Fruit fly (Drosophila melanogaster) whole organism, embryonic: Measurements from ENCODE around the gene CG5068.
A peak's percentile ranks its signal among the peaks of the same experiment; 100 is the strongest.

ENCODE experiments used
- CG10209 ChIP-seq: fragments of 200-800 bp; sonication (Bioruptor generic); optimal IDR thresholded peaks from 3 replicates; lab custom pipeline; 2017; ENCODE audit warnings: missing biosample characterization, mild to moderate bottlenecking, missing genetic modification characterization, missing genetic modification reagents
- CG11695 ChIP-seq: fragments of 200-800 bp; sonication (Bioruptor generic); IDR thresholded peaks from 3 replicates; pipeline ENCODE4 v1.3.6; 2022; ENCODE audit warnings: missing biosample characterization, missing genetic modification characterization
- CG12236 ChIP-seq: fragments of 200-800 bp; sonication (Bioruptor generic); optimal IDR thresholded peaks from 2 replicates; lab custom pipeline; 2016; ENCODE audit warnings: missing biosample characterization, missing genetic modification characterization
- CG13424 ChIP-seq: fragments of 200-800 bp; sonication (Bioruptor generic); optimal IDR thresholded peaks from 2 replicates; lab custom pipeline; 2019; ENCODE audit warnings: missing biosample characterization, mild to moderate bottlenecking, missing genetic modification characterization, moderate library complexity
- CG14667 ChIP-seq: fragments of 200-800 bp; sonication (Bioruptor generic); IDR thresholded peaks from 2 replicates; pipeline ENCODE4 v1.3.6; 2022; ENCODE audit warnings: missing biosample characterization, missing genetic modification characterization
- CG14710 ChIP-seq: fragments of 200-800 bp; sonication (Bioruptor generic); optimal IDR thresholded peaks from 3 replicates; lab custom pipeline; 2019; ENCODE audit warnings: missing biosample characterization, mild to moderate bottlenecking, missing genetic modification characterization, moderate library complexity
- CG15073 ChIP-seq: fragments of 200-800 bp; sonication (Bioruptor generic); optimal IDR thresholded peaks from 2 replicates; lab custom pipeline; 2016; ENCODE audit warnings: missing biosample characterization, missing genetic modification characterization
- CG1602 ChIP-seq: fragments of 200-800 bp; sonication (Bioruptor generic); optimal IDR thresholded peaks from 3 replicates; lab custom pipeline; 2016; ENCODE audit warnings: missing biosample characterization, missing genetic modification characterization
- CG30020 ChIP-seq: fragments of 200-800 bp; optimal IDR thresholded peaks from 2 replicates; lab custom pipeline; 2019; ENCODE audit warnings: missing biosample characterization, mild to moderate bottlenecking, missing genetic modification characterization, moderate library complexity
- CG6689 ChIP-seq: fragments of 200-800 bp; sonication (Bioruptor generic); IDR thresholded peaks from 2 replicates; pipeline ENCODE4 v1.3.6; 2022; ENCODE audit warnings: missing biosample characterization, missing genetic modification characterization
- CG8290 ChIP-seq, 3 experiments: fragments of 200-800 bp; sonication (Bioruptor generic); optimal IDR thresholded peaks; 2 replicates each; lab custom pipeline; 2016 to 2019; ENCODE audit warnings: missing biosample characterization in 3 of 3, missing genetic modification characterization in 3 of 3, mild to moderate bottlenecking in 2 of 3, moderate library complexity in 1 of 3
- CG8765 ChIP-seq: fragments of 200-800 bp; sonication (Bioruptor generic); IDR thresholded peaks from 2 replicates; pipeline ENCODE4 v1.3.6; 2022; ENCODE audit warnings: missing biosample characterization, missing genetic modification characterization
- CG9797 ChIP-seq: fragments of 200-800 bp; sonication (Bioruptor generic); optimal IDR thresholded peaks from 3 replicates; lab custom pipeline; 2018; ENCODE audit warnings: missing biosample characterization, mild to moderate bottlenecking, missing genetic modification characterization
- CoRest ChIP-seq: fragments of 200-800 bp; sonication (Bioruptor generic); optimal IDR thresholded peaks from 3 replicates; lab custom pipeline; 2018; ENCODE audit warnings: missing biosample characterization, mild to moderate bottlenecking, missing genetic modification characterization, moderate library complexity
- Dref ChIP-seq: fragments of 200-800 bp; sonication (Bioruptor generic); IDR thresholded peaks from 2 replicates; pipeline ENCODE4 v1.3.6; 2022; ENCODE audit warnings: missing biosample characterization, missing genetic modification characterization
- ERR ChIP-seq: fragments of 200-800 bp; sonication (Bioruptor generic); optimal IDR thresholded peaks from 2 replicates; lab custom pipeline; 2016; ENCODE audit warnings: missing biosample characterization, missing genetic modification characterization
- GATAe ChIP-seq: fragments of 200-800 bp; sonication (Bioruptor generic); conservative IDR thresholded peaks from 2 replicates; pipeline ENCODE4 v1.3.6; 2022; ENCODE audit warnings: missing biosample characterization, missing genetic modification characterization
- Gug ChIP-seq: fragments of 200-800 bp; sonication (Bioruptor generic); IDR thresholded peaks from 4 replicates; pipeline ENCODE4 v1.3.6; 2022; ENCODE audit warnings: missing biosample characterization, missing genetic modification characterization
- Jarid2 ChIP-seq: fragments of 200-800 bp; sonication (Bioruptor generic); optimal IDR thresholded peaks from 3 replicates; lab custom pipeline; 2017; ENCODE audit warnings: mild to moderate bottlenecking, missing biosample characterization, missing genetic modification reagents, missing genetic modification characterization
- NK7.1 ChIP-seq: fragments of 200-800 bp; sonication (Bioruptor generic); optimal IDR thresholded peaks from 3 replicates; lab custom pipeline; 2016; ENCODE audit warnings: missing biosample characterization, missing genetic modification characterization
- Optix ChIP-seq: fragments of 200-800 bp; sonication (Bioruptor generic); IDR thresholded peaks from 3 replicates; pipeline ENCODE4 v1.3.6; 2022; ENCODE audit warnings: missing biosample characterization, missing genetic modification characterization
- PHDP ChIP-seq: fragments of 200-800 bp; sonication (Bioruptor generic); optimal IDR thresholded peaks from 3 replicates; lab custom pipeline; 2018; ENCODE audit warnings: missing biosample characterization, mild to moderate bottlenecking, missing genetic modification characterization, moderate library complexity
- Six4 ChIP-seq: fragments of 200-800 bp; sonication (Bioruptor generic); optimal IDR thresholded peaks from 2 replicates; lab custom pipeline; 2016; ENCODE audit warnings: missing biosample characterization, missing genetic modification characterization
- Sry-δ ChIP-seq: fragments of 200-800 bp; sonication (Bioruptor generic); optimal IDR thresholded peaks from 2 replicates; lab custom pipeline; 2016; ENCODE audit warnings: missing biosample characterization, missing genetic modification characterization
- Ssrp ChIP-seq: fragments of 200-800 bp; sonication (Bioruptor generic); optimal IDR thresholded peaks from 2 replicates; lab custom pipeline; 2018; ENCODE audit warnings: missing biosample characterization, mild to moderate bottlenecking, missing genetic modification characterization, moderate library complexity
- Stat92E ChIP-seq, 3 experiments: fragments of >200 bp in 2 of 3; fragments of 200-800 bp in 1 of 3; sonication (Bioruptor generic) in 1 of 3; optimal IDR thresholded peaks; 2 replicates each; lab custom pipeline; 2017 to 2019; ENCODE audit warnings: missing biosample characterization in 3 of 3, missing genetic modification characterization in 3 of 3, mild to moderate bottlenecking in 1 of 3, moderate library complexity in 1 of 3
- aop ChIP-seq: fragments of 200-800 bp; sonication (Bioruptor generic); IDR thresholded peaks from 2 replicates; pipeline ENCODE4 v1.3.6; 2022; ENCODE audit warnings: missing biosample characterization, missing genetic modification characterization
- bowl ChIP-seq: fragments of 200-800 bp; sonication (Bioruptor generic); IDR thresholded peaks from 2 replicates; pipeline ENCODE4 v1.3.6; 2022; ENCODE audit warnings: missing biosample characterization, missing genetic modification characterization
- crp ChIP-seq, 2 experiments: fragments of 200-800 bp; sonication (Bioruptor generic); optimal IDR thresholded peaks; 2 replicates in 1 of 2; 3 replicates in 1 of 2; lab custom pipeline; 2017; ENCODE audit warnings: missing biosample characterization in 2 of 2, missing genetic modification characterization in 2 of 2, mild to moderate bottlenecking in 1 of 2, moderate library complexity in 1 of 2
- cwo ChIP-seq: fragments of 200-800 bp; sonication (Bioruptor generic); optimal IDR thresholded peaks from 3 replicates; lab custom pipeline; 2017; ENCODE audit warnings: missing biosample characterization, missing genetic modification characterization, mild to moderate bottlenecking, moderate library complexity, missing genetic modification reagents
- disco-r ChIP-seq: fragments of 200-800 bp; sonication (Bioruptor generic); optimal IDR thresholded peaks from 2 replicates; lab custom pipeline; 2016; ENCODE audit warnings: missing biosample characterization, missing genetic modification characterization
- eve ChIP-seq, 2 experiments: fragments of >200 bp; optimal IDR thresholded peaks; 2 replicates each; lab custom pipeline; 2017; ENCODE audit warnings: missing biosample characterization in 2 of 2, missing genetic modification characterization in 2 of 2
- ewg ChIP-seq: fragments of 200-800 bp; sonication (Bioruptor generic); optimal IDR thresholded peaks from 3 replicates; lab custom pipeline; 2017; ENCODE audit warnings: mild to moderate bottlenecking, missing biosample characterization, missing genetic modification reagents, missing genetic modification characterization
- gcm ChIP-seq: fragments of 200-800 bp; sonication (Bioruptor generic); optimal IDR thresholded peaks from 2 replicates; lab custom pipeline; 2019; ENCODE audit warnings: missing biosample characterization, mild to moderate bottlenecking, missing genetic modification characterization, moderate library complexity
- jing ChIP-seq: fragments of 200-800 bp; sonication (Bioruptor generic); optimal IDR thresholded peaks from 2 replicates; lab custom pipeline; 2018; ENCODE audit warnings: missing biosample characterization, mild to moderate bottlenecking, missing genetic modification characterization
- kah ChIP-seq: fragments of 200-800 bp; sonication (Bioruptor generic); optimal IDR thresholded peaks from 2 replicates; lab custom pipeline; 2018; ENCODE audit warnings: missing biosample characterization, mild to moderate bottlenecking, missing genetic modification characterization
- kni ChIP-seq: fragments of 200-800 bp; sonication (Bioruptor generic); optimal IDR thresholded peaks from 3 replicates; lab custom pipeline; 2017; ENCODE audit warnings: mild to moderate bottlenecking, missing biosample characterization, missing genetic modification reagents, missing genetic modification characterization
- lmd ChIP-seq: fragments of 200-800 bp; sonication (Bioruptor generic); IDR thresholded peaks from 2 replicates; pipeline ENCODE4 v1.3.6; 2022; ENCODE audit warnings: missing biosample characterization, missing genetic modification characterization
- mld ChIP-seq: fragments of 200-800 bp; sonication (Bioruptor generic); IDR thresholded peaks from 3 replicates; pipeline ENCODE4 v1.3.6; 2022; ENCODE audit warnings: missing biosample characterization, missing genetic modification characterization; ENCODE audit not compliant: partially characterized antibody
- pb ChIP-seq: fragments of 200-800 bp; sonication (Bioruptor generic); optimal IDR thresholded peaks from 3 replicates; lab custom pipeline; 2016; ENCODE audit warnings: missing biosample characterization, missing genetic modification characterization
- ro ChIP-seq: fragments of 200-800 bp; sonication (Bioruptor generic); IDR thresholded peaks from 2 replicates; pipeline ENCODE4 v1.3.6; 2022; ENCODE audit warnings: missing biosample characterization, missing genetic modification characterization
- run ChIP-seq: fragments of 200-800 bp; sonication (Bioruptor generic); optimal IDR thresholded peaks from 3 replicates; lab custom pipeline; 2018; ENCODE audit warnings: missing biosample characterization, mild to moderate bottlenecking, missing genetic modification characterization
- sens-2 ChIP-seq: fragments of 200-800 bp; sonication (Bioruptor generic); IDR thresholded peaks from 2 replicates; pipeline ENCODE4 v1.3.6; 2022; ENCODE audit warnings: missing biosample characterization, missing genetic modification characterization
- sisA ChIP-seq: fragments of 200-800 bp; sonication (Bioruptor generic); IDR thresholded peaks from 2 replicates; pipeline ENCODE4 v1.3.6; 2022; ENCODE audit warnings: missing biosample characterization, missing genetic modification characterization
- tgo ChIP-seq: fragments of 200-800 bp; sonication (Bioruptor generic); IDR thresholded peaks from 3 replicates; pipeline ENCODE4 v1.3.6; 2022; ENCODE audit warnings: missing biosample characterization, missing genetic modification characterization
- trh ChIP-seq: fragments of 200-800 bp; sonication (Bioruptor generic); optimal IDR thresholded peaks from 2 replicates; lab custom pipeline; 2016; ENCODE audit warnings: missing biosample characterization, missing genetic modification characterization
- vfl ChIP-seq: fragments of 200-800 bp; sonication (Bioruptor generic); optimal IDR thresholded peaks from 2 replicates; lab custom pipeline; 2016; ENCODE audit warnings: missing biosample characterization, missing genetic modification characterization
- z ChIP-seq: fragments of 200-800 bp; sonication (Bioruptor generic); IDR thresholded peaks from 3 replicates; pipeline ENCODE4 v1.3.6; 2022; ENCODE audit warnings: missing biosample characterization, missing genetic modification characterization
- zen ChIP-seq: fragments of 200-800 bp; sonication (Bioruptor generic); optimal IDR thresholded peaks from 3 replicates; lab custom pipeline; 2018; ENCODE audit warnings: missing biosample characterization, mild to moderate bottlenecking, missing genetic modification characterization, moderate library complexity
- zfh2 ChIP-seq: fragments of 200-800 bp; sonication (Bioruptor generic); optimal IDR thresholded peaks from 2 replicates; lab custom pipeline; 2016; ENCODE audit warnings: missing biosample characterization, missing genetic modification characterization

Gene CG5068

DNA sequence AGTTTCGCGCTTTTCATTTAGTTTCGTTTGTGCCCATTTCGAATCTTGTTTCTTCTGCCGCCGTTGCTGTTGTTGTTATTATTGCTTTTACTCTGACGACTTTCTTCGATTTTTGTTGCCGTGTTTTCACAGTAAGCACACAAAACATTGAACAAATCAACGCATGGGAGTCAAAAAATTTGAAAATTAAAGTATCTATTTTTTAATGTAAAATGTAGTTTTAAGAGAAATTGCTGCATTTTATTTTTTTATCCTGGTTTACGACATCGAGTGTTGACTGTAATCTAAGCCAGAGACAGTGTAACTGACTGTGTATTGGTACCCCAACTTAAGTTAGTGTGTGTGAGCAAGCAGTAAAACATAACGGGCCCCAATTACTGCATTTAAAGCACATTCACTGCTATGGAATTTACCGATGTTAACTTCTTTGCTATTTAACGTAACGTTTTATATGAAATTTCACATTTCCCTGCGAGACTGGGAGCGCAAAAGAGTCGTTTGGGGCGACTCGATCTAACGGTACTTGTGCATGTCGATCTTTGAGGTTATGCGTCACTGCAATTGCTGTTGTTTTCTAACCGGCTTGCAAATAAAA is 9.8 kb downstream of the CG5068 start (continued):
- no peak for TF ChIP-seq ERR (GFP tag; lab: Kevin White, UChicago)
- TF ChIP-seq eve (GFP tag; optimal IDR thresholded peaks at IDR 0.05; lab: Kevin White, UChicago): no peak
- no peak for TF ChIP-seq CG30020 (tag; lab: Kevin White, UChicago)
- peak; percentile 66 for TF ChIP-seq lmd (GFP tag; lab: Robert Waterston, UW)
- TF ChIP-seq Optix (GFP tag; lab: Robert Waterston, UW): 0 out of 3 replicates have a peak, but pooled peaks have one; percentile 25
- peak; percentile 72 for TF ChIP-seq Ssrp (tag; lab: Kevin White, UChicago)
- no peak for TF ChIP-seq crp (GFP tag; optimal IDR thresholded peaks at IDR 0.05; lab: Kevin White, UChicago)
- TF ChIP-seq CG8290 (GFP tag; optimal IDR thresholded peaks at IDR 0.05; lab: Kevin White, UChicago): no peak
- no peak for TF ChIP-seq CG8290 (tag; optimal IDR thresholded peaks at IDR 0.05; lab: Kevin White, UChicago)
- no peak for TF ChIP-seq gcm (GFP tag; lab: Kevin White, UChicago)
- TF ChIP-seq trh (GFP tag; lab: Kevin White, UChicago): no peak
- no peak for TF ChIP-seq Stat92E (GFP tag; optimal IDR thresholded peaks at IDR 0.05; lab: Kevin White, UChicago)
- TF ChIP-seq sisA (GFP tag; lab: Robert Waterston, UW): peak; percentile 79
- peak; percentile 61 for TF ChIP-seq zfh2 (GFP tag; lab: Kevin White, UChicago)
- no peak for TF ChIP-seq NK7.1 (GFP tag; lab: Kevin White, UChicago)
- no peak for TF ChIP-seq kni (GFP tag; lab: Kevin White, UChicago)
- TF ChIP-seq zen: peak; percentile 8
- TF ChIP-seq Dref (GFP tag; lab: Robert Waterston, UW): no peak
- no peak for TF ChIP-seq run (tag; lab: Kevin White, UChicago)
- TF ChIP-seq vfl: no peak
- peak; percentile 49 for TF ChIP-seq CG14710 (tag; lab: Kevin White, UChicago)
- TF ChIP-seq CG11695 (GFP tag; lab: Robert Waterston, UW): 0 out of 3 replicates have a peak, but pooled peaks have one; percentile 35
- peak; percentile 49 for TF ChIP-seq PHDP (tag; lab: Kevin White, UChicago)
- TF ChIP-seq disco-r: no peak
- no peak for TF ChIP-seq sens-2
- TF ChIP-seq mld (GFP tag; lab: Robert Waterston, UW): no peak
- TF ChIP-seq CG8765 (GFP tag; lab: Robert Waterston, UW): peak; percentile 63; the same call in 1 of the 2 replicates
- peak; percentile 61; the same call in 2 of the 3 replicates for TF ChIP-seq tgo (GFP tag; lab: Robert Waterston, UW)
- no peak for TF ChIP-seq Jarid2 (GFP tag; lab: Kevin White, UChicago)
- peak; percentile 45; the same call in 1 of the 2 replicates for TF ChIP-seq bowl
- TF ChIP-seq Sry-δ (GFP tag; lab: Kevin White, UChicago): no peak
- TF ChIP-seq Gug (GFP tag; lab: Robert Waterston, UW): peak; percentile 55; the same call in 2 of the 4 replicates
- no peak for TF ChIP-seq aop (GFP tag; lab: Robert Waterston, UW)
- peak; percentile 70 for TF ChIP-seq CG6689
- no peak for TF ChIP-seq ro (GFP tag; lab: Robert Waterston, UW)
- TF ChIP-seq CoRest (tag; lab: Kevin White, UChicago): no peak
- peak; percentile 34 for TF ChIP-seq CG10209 (GFP tag; lab: Kevin White, UChicago)
- no peak for TF ChIP-seq CG9797 (GFP tag; lab: Kevin White, UChicago)
- peak; percentile 63 for TF ChIP-seq CG1602 (GFP tag; lab: Kevin White, UChicago)
- TF ChIP-seq CG14667 (GFP tag; lab: Robert Waterston, UW): peak; percentile 61
- no peak for TF ChIP-seq kah (GFP tag; lab: Kevin White, UChicago)
- peak; percentile 49 for TF ChIP-seq Six4
- TF ChIP-seq GATAe (GFP tag; lab: Robert Waterston, UW): no peak
- peak; percentile 12 for TF ChIP-seq cwo (GFP tag; lab: Kevin White, UChicago)
- no peak for TF ChIP-seq pb
- peak; percentile 58 for TF ChIP-seq ewg (GFP tag; lab: Kevin White, UChicago)
- TF ChIP-seq CG12236 (GFP tag; lab: Kevin White, UChicago): no peak
- peak; percentile 50 for TF ChIP-seq jing (GFP tag; lab: Kevin White, UChicago)
- no peak for TF ChIP-seq CG15073 (GFP tag; lab: Kevin White, UChicago)
- TF ChIP-seq CG13424 (tag; lab: Kevin White, UChicago): peak; percentile 60
- TF ChIP-seq z (GFP tag; lab: Robert Waterston, UW): no peak
